Worm (Caenorhabditis elegans) whole organism, L2 larva: ENCODE results near the gene dnj-20.
A peak's percentile ranks its signal among the peaks of the same experiment; 100 is the strongest.

ENCODE experiments used
- C34F6.9 ChIP-seq: fragments of 150-350 bp; optimal IDR thresholded peaks from 2 replicates; lab custom pipeline; 2014; ENCODE audit warnings: missing biosample characterization, missing genetic modification characterization
- F13H6.1 ChIP-seq: sonication (generic microtip); optimal IDR thresholded peaks from 2 replicates; lab custom pipeline; 2016; ENCODE audit warnings: missing genetic modification characterization, missing compliant biosample characterization
- R02D3.7 ChIP-seq: fragments of 150-350 bp; optimal IDR thresholded peaks from 2 replicates; lab custom pipeline; 2014; ENCODE audit warnings: missing biosample characterization, missing genetic modification characterization
- Y55F3AM.14 ChIP-seq: fragments of 200-800 bp; sonication (Bioruptor generic); optimal IDR thresholded peaks from 2 replicates; lab custom pipeline; 2018; ENCODE audit warnings: mild to moderate bottlenecking, missing genetic modification characterization, missing compliant biosample characterization
- ZK546.5 ChIP-seq: sonication (generic microtip); optimal IDR thresholded peaks from 2 replicates; lab custom pipeline; 2017; ENCODE audit warnings: missing biosample characterization, missing genetic modification characterization
- alr-1 ChIP-seq: fragments of 150-350 bp; optimal IDR thresholded peaks from 2 replicates; lab custom pipeline; 2014; ENCODE audit warnings: missing biosample characterization, missing genetic modification characterization
- aly-2 ChIP-seq: fragments of 150-350 bp; optimal IDR thresholded peaks from 2 replicates; lab custom pipeline; 2014; ENCODE audit warnings: missing biosample characterization, missing genetic modification characterization
- ama-1 ChIP-seq: fragments of 150-350 bp; optimal IDR thresholded peaks from 2 replicates; lab custom pipeline; 2018; ENCODE audit warnings: inconsistent platforms
- blmp-1 ChIP-seq: sonication (generic microtip); optimal IDR thresholded peaks from 2 replicates; lab custom pipeline; 2017; ENCODE audit warnings: missing genetic modification characterization, mild to moderate bottlenecking, missing compliant biosample characterization, antibody characterized with exemption, moderate library complexity; ENCODE audit not compliant: insufficient read depth
- ceh-16 ChIP-seq: fragments of 150-350 bp; optimal IDR thresholded peaks from 2 replicates; lab custom pipeline; 2014; ENCODE audit warnings: missing biosample characterization, missing genetic modification characterization
- ceh-82 ChIP-seq: fragments of 150-350 bp; optimal IDR thresholded peaks from 2 replicates; lab custom pipeline; 2014; ENCODE audit warnings: missing biosample characterization, missing genetic modification characterization
- crh-2 ChIP-seq: sonication (generic microtip); optimal IDR thresholded peaks from 2 replicates; lab custom pipeline; 2017; ENCODE audit warnings: missing biosample characterization, missing genetic modification characterization
- dmd-4 ChIP-seq: sonication (generic microtip); optimal IDR thresholded peaks from 2 replicates; lab custom pipeline; 2017; ENCODE audit warnings: missing biosample characterization, missing genetic modification characterization
- egl-27 ChIP-seq: sonication (generic microtip); optimal IDR thresholded peaks from 3 replicates; lab custom pipeline; 2017; ENCODE audit warnings: missing biosample characterization, missing genetic modification reagents, missing genetic modification characterization
- elt-1 ChIP-seq: fragments of 150-350 bp; optimal IDR thresholded peaks from 2 replicates; lab custom pipeline; 2014; ENCODE audit warnings: missing biosample characterization, missing genetic modification characterization
- elt-3 ChIP-seq: sonication (generic microtip); optimal IDR thresholded peaks from 2 replicates; lab custom pipeline; 2017; ENCODE audit warnings: missing biosample characterization, missing genetic modification characterization
- fos-1 ChIP-seq: fragments of 150-350 bp; optimal IDR thresholded peaks from 2 replicates; lab custom pipeline; 2014; ENCODE audit warnings: missing biosample characterization, missing genetic modification characterization
- gmeb-1 ChIP-seq: fragments of 150-350 bp; optimal IDR thresholded peaks from 2 replicates; lab custom pipeline; 2014; ENCODE audit warnings: missing biosample characterization, missing genetic modification characterization
- lin-11 ChIP-seq: fragments of 150-350 bp; sonication (generic microtip); optimal IDR thresholded peaks from 2 replicates; lab custom pipeline; 2014; ENCODE audit warnings: missing biosample characterization, missing genetic modification characterization, inconsistent platforms, mixed read lengths
- lin-13 ChIP-seq: fragments of 150-350 bp; optimal IDR thresholded peaks from 2 replicates; lab custom pipeline; 2014; ENCODE audit warnings: missing biosample characterization, missing genetic modification reagents, missing genetic modification characterization
- lin-39 ChIP-seq: fragments of 150-350 bp; optimal IDR thresholded peaks from 2 replicates; lab custom pipeline; 2014; ENCODE audit warnings: missing biosample characterization, missing genetic modification reagents, missing genetic modification characterization
- lsy-2 ChIP-seq, 2 experiments: fragments of 150-350 bp in 1 of 2; sonication (generic microtip) in 1 of 2; optimal IDR thresholded peaks; 2 replicates each; lab custom pipeline; 2014 to 2017; ENCODE audit warnings: missing biosample characterization in 2 of 2, missing genetic modification characterization in 2 of 2
- mab-5 ChIP-seq: fragments of 150-350 bp; optimal IDR thresholded peaks from 2 replicates; lab custom pipeline; 2014; ENCODE audit warnings: missing biosample characterization, missing genetic modification characterization
- mbf-1 ChIP-seq: sonication (generic microtip); optimal IDR thresholded peaks from 2 replicates; lab custom pipeline; 2017; ENCODE audit warnings: missing biosample characterization, missing genetic modification characterization
- mdl-1 ChIP-seq, 2 experiments: fragments of 150-350 bp in 1 of 2; sonication (generic microtip) in 1 of 2; optimal IDR thresholded peaks; 2 replicates each; lab custom pipeline; 2017; ENCODE audit warnings: missing biosample characterization in 2 of 2, missing genetic modification characterization in 2 of 2
- nhr-10 ChIP-seq: sonication (generic microtip); optimal IDR thresholded peaks from 2 replicates; lab custom pipeline; 2017; ENCODE audit warnings: missing biosample characterization, missing genetic modification characterization
- nhr-11 ChIP-seq: fragments of 150-350 bp; optimal IDR thresholded peaks from 2 replicates; lab custom pipeline; 2014; ENCODE audit warnings: missing biosample characterization, missing genetic modification characterization
- nhr-12 ChIP-seq: fragments of 150-350 bp; optimal IDR thresholded peaks from 2 replicates; lab custom pipeline; 2014; ENCODE audit warnings: missing biosample characterization, missing genetic modification characterization
- nhr-129 ChIP-seq: fragments of 150-350 bp; optimal IDR thresholded peaks from 2 replicates; lab custom pipeline; 2014; ENCODE audit warnings: missing biosample characterization, missing genetic modification characterization
- nhr-21 ChIP-seq: fragments of 150-350 bp; optimal IDR thresholded peaks from 2 replicates; lab custom pipeline; 2014; ENCODE audit warnings: missing biosample characterization, missing genetic modification characterization
- nhr-23 ChIP-seq: fragments of 150-350 bp; optimal IDR thresholded peaks from 2 replicates; lab custom pipeline; 2014; ENCODE audit warnings: missing biosample characterization, missing genetic modification reagents, missing genetic modification characterization
- nhr-237 ChIP-seq: fragments of 150-350 bp; optimal IDR thresholded peaks from 2 replicates; lab custom pipeline; 2014; ENCODE audit warnings: missing biosample characterization, missing genetic modification characterization
- nhr-25 ChIP-seq: fragments of 150-350 bp; sonication (generic microtip); optimal IDR thresholded peaks from 3 replicates; lab custom pipeline; 2014; ENCODE audit warnings: missing biosample characterization, missing genetic modification characterization
- nhr-6 ChIP-seq: fragments of 150-350 bp; optimal IDR thresholded peaks from 2 replicates; lab custom pipeline; 2014; ENCODE audit warnings: missing biosample characterization, missing genetic modification characterization
- nhr-77 ChIP-seq: fragments of 150-350 bp; optimal IDR thresholded peaks from 2 replicates; lab custom pipeline; 2014; ENCODE audit warnings: missing biosample characterization, missing genetic modification characterization
- peb-1 ChIP-seq: fragments of 150-350 bp; optimal IDR thresholded peaks from 2 replicates; lab custom pipeline; 2014; ENCODE audit warnings: missing biosample characterization, missing genetic modification characterization
- sem-4 ChIP-seq: fragments of 150-350 bp; optimal IDR thresholded peaks from 2 replicates; lab custom pipeline; 2014; ENCODE audit warnings: missing biosample characterization, missing genetic modification reagents, missing genetic modification characterization
- skn-1 ChIP-seq: sonication (generic microtip); optimal IDR thresholded peaks from 2 replicates; lab custom pipeline; 2017; ENCODE audit warnings: missing biosample characterization, missing genetic modification characterization
- sma-3 ChIP-seq: sonication (generic microtip); optimal IDR thresholded peaks from 2 replicates; lab custom pipeline; 2016; ENCODE audit warnings: missing genetic modification reagents, missing genetic modification characterization, missing compliant biosample characterization
- sma-9 ChIP-seq, 2 experiments: fragments of 150-350 bp in 1 of 2; sonication (generic microtip) in 1 of 2; optimal IDR thresholded peaks; 2 replicates each; lab custom pipeline; 2014 to 2016; ENCODE audit warnings: missing genetic modification characterization in 2 of 2, mild to moderate bottlenecking in 1 of 2, missing biosample characterization in 1 of 2, missing compliant biosample characterization in 1 of 2, missing genetic modification reagents in 1 of 2, moderate library complexity in 1 of 2
- snpc-4 ChIP-seq: fragments of 150-350 bp; optimal IDR thresholded peaks from 2 replicates; lab custom pipeline; 2014; ENCODE audit warnings: missing biosample characterization, missing genetic modification characterization
- unc-39 ChIP-seq: fragments of 150-350 bp; optimal IDR thresholded peaks from 2 replicates; lab custom pipeline; 2014; ENCODE audit warnings: missing biosample characterization, missing genetic modification characterization
- unc-55 ChIP-seq: fragments of 150-350 bp; sonication (generic microtip); optimal IDR thresholded peaks from 3 replicates; lab custom pipeline; 2014; ENCODE audit warnings: missing biosample characterization, missing genetic modification reagents, missing genetic modification characterization
- unc-62 ChIP-seq: fragments of 150-350 bp; optimal IDR thresholded peaks from 2 replicates; lab custom pipeline; 2014; ENCODE audit warnings: missing biosample characterization, missing genetic modification reagents, missing genetic modification characterization
- zag-1 ChIP-seq: fragments of 150-350 bp; optimal IDR thresholded peaks from 2 replicates; lab custom pipeline; 2014; ENCODE audit warnings: missing biosample characterization, missing genetic modification characterization
- ztf-1 ChIP-seq: fragments of 200-800 bp; sonication (Bioruptor generic); conservative IDR thresholded peaks from 2 replicates; pipeline ENCODE4 v1.3.6; 2022; ENCODE audit warnings: missing genetic modification characterization, missing compliant biosample characterization
- ztf-11 ChIP-seq: sonication (generic microtip); optimal IDR thresholded peaks from 2 replicates; lab custom pipeline; 2017; ENCODE audit warnings: missing biosample characterization, missing genetic modification characterization
- ztf-4 ChIP-seq: fragments of 150-350 bp; optimal IDR thresholded peaks from 2 replicates; lab custom pipeline; 2014; ENCODE audit warnings: missing biosample characterization, missing genetic modification characterization

Gene dnj-20

DNA sequence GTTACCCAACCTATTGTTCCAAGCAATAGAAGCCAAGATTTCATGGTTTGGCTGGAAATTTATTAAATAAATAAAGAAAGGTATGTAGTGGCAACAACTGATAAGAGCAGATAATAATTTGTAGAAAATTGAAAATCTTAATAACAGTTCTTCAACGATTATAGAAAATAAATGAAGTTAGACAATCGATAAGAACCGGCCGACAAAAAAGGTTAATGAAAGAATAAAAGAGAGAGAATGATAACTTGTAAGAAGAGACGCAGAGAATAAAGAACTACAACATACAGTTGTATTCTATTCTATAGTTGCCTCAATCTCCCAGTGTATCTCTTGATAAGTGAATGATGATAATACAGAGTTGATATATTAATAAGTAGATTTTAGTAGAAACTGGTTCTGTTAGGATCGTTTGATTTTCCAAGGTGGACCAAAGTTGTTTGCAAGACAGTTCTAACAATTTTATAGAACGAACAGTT lies 37.2 kb downstream of the dnj-20 start, which contains the start of gene ugt-58:
Gene ugt-58 (minus strand): TSS at position 51 of the 476 bp plus-strand sequence.
- TF ChIP-seq sem-4 (tag; lab: Kevin White, UChicago) (no peak), zag-1 (tag; lab: Kevin White, UChicago) (no peak), sma-3 (GFP tag; lab: Kevin White, UChicago) (peak; percentile 50), sma-9 (GFP tag; optimal IDR thresholded peaks at IDR 0.05; lab: Kevin White, UChicago) (peak; percentile 65), sma-9 (tag; optimal IDR thresholded peaks at IDR 0.05; lab: Kevin White, UChicago) (no peak), egl-27 (no peak), nhr-77 (tag; lab: Kevin White, UChicago) (no peak), F13H6.1 (tag; lab: Kevin White, UChicago) (no peak), snpc-4 (tag; lab: Kevin White, UChicago) (no peak), nhr-23 (no peak), skn-1 (tag; lab: Kevin White, UChicago) (no peak), gmeb-1 (peak; percentile 36), unc-62 (GFP tag; lab: Kevin White, UChicago) (no peak), ztf-1 (GFP tag; lab: Robert Waterston, UW) (no peak), nhr-21 (tag; lab: Kevin White, UChicago) (peak; percentile 9), fos-1 (peak; percentile 37), nhr-237 (tag; lab: Kevin White, UChicago) (no peak), ceh-16 (no peak), lin-13 (GFP tag; lab: Kevin White, UChicago) (no peak), lin-11 (tag; lab: Kevin White, UChicago) (no peak), peb-1 (tag; lab: Kevin White, UChicago) (no peak), mab-5 (tag; lab: Kevin White, UChicago) (no peak), crh-2 (no peak), nhr-129 (tag; lab: Kevin White, UChicago) (no peak), nhr-10 (tag; lab: Kevin White, UChicago) (no peak), ceh-82 (tag; lab: Kevin White, UChicago) (no peak), alr-1 (tag; lab: Kevin White, UChicago) (no peak), elt-3 (no peak), ztf-4 (no peak), nhr-25 (tag; lab: Kevin White, UChicago) (peak; percentile 64), nhr-6 (tag; lab: Kevin White, UChicago) (no peak), nhr-12 (tag; lab: Kevin White, UChicago) (no peak), aly-2 (tag; lab: Kevin White, UChicago) (no peak), lsy-2 (tag; optimal IDR thresholded peaks at IDR 0.05; lab: Kevin White, UChicago) (no peak), R02D3.7 (tag; lab: Kevin White, UChicago) (no peak), unc-39 (no peak), C34F6.9 (no peak), ztf-11 (no peak), nhr-11 (tag; lab: Kevin White, UChicago) (no peak), Y55F3AM.14 (no peak), ZK546.5 (no peak), unc-55 (GFP tag; lab: Kevin White, UChicago) (no peak), mbf-1 (tag; lab: Kevin White, UChicago) (no peak), dmd-4 (tag; lab: Kevin White, UChicago) (no peak), blmp-1 (tag; lab: Kevin White, UChicago) (peak; percentile 25), elt-1 (no peak), ama-1 (no peak), mdl-1 (tag; optimal IDR thresholded peaks at IDR 0.05; lab: Kevin White, UChicago) (no peak), lin-39 (tag; lab: Kevin White, UChicago) (no peak)
- TF ChIP-seq, all 48 proteins: peak for 7
